Fruit fly (Drosophila melanogaster): Measurements from ENCODE around the gene CkIIalpha-i1.
A peak's percentile ranks its signal among the peaks of the same experiment; 100 is the strongest.

The CkIIalpha-i1 gene

DNA sequence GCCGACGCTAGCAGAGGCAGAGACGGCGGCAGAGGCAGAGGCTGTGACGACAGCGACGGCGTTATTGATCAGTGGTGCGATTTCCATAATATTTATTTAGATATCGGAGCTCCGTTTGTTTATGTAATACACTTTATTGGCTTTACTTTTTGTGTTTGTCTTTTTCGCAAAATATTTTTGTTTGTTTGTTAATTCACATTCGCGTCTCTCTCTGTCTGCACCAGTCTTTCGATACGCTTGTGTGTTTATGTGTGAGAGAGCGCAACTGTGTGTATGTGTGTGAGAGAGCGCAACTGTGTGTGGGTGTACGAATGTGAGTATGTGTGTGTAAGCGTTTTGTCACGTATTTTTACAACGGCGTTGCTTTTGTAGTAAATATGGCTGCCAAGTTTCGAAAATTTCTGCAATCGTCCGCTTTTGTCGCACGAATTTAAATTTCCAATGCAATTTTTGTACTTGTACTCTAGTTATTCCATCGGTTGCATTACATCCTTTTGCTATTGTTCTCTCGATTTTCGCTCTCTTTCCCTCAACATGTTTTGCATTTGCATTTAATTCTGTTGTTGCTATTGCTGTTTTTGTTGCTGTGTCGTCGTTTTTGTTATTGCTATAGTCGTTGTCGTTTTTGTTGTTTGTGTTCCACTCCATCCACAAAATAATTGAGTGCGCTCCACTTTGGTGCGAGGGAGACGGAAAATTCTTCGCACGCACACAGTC lies 8.9 kb downstream of the CkIIalpha-i1 start (continued):
- no peak for TF ChIP-seq CG11762 (GFP tag; optimal IDR thresholded peaks at IDR 0.05; ENCODE audit: insufficient read depth)
- TF ChIP-seq fd59A (GFP tag; optimal IDR thresholded peaks at IDR 0.05): no peak
- peak; percentile 37 for TF ChIP-seq fd85E (GFP tag; optimal IDR thresholded peaks at IDR 0.05)
- TF ChIP-seq Ets21C (GFP tag; optimal IDR thresholded peaks at IDR 0.05): no peak
- no peak for TF ChIP-seq Smox (GFP tag; optimal IDR thresholded peaks at IDR 0.05)
- no peak for TF ChIP-seq CG6808 (GFP tag; optimal IDR thresholded peaks at IDR 0.05)
- peak; percentile 94 for TF ChIP-seq vri (GFP tag; optimal IDR thresholded peaks at IDR 0.05)
- TF ChIP-seq CG9139 (GFP tag; optimal IDR thresholded peaks at IDR 0.05): peak; percentile 6
- peak; percentile 26 for TF ChIP-seq CG3919 (GFP tag; optimal IDR thresholded peaks at IDR 0.05)
- no peak for TF ChIP-seq CG34406 (GFP tag; optimal IDR thresholded peaks at IDR 0.05)
- TF ChIP-seq CG10669 (GFP tag; optimal IDR thresholded peaks at IDR 0.05): no peak
- TF ChIP-seq topi (GFP tag; optimal IDR thresholded peaks at IDR 0.05): peak; percentile 35
- no peak for TF ChIP-seq CG8319 (GFP tag; optimal IDR thresholded peaks at IDR 0.05)
- peak; percentile 10 to 51 for TF ChIP-seq ss (GFP tag; optimal IDR thresholded peaks at IDR 0.05)
- no peak for TF ChIP-seq CG4318 (GFP tag; optimal IDR thresholded peaks at IDR 0.05)
- peak; percentile 44 for TF ChIP-seq CG6792 (GFP tag; optimal IDR thresholded peaks at IDR 0.05)
- peak; percentile 78 for TF ChIP-seq CG6163 (GFP tag; IDR thresholded peaks at IDR 0.05)

DNA sequence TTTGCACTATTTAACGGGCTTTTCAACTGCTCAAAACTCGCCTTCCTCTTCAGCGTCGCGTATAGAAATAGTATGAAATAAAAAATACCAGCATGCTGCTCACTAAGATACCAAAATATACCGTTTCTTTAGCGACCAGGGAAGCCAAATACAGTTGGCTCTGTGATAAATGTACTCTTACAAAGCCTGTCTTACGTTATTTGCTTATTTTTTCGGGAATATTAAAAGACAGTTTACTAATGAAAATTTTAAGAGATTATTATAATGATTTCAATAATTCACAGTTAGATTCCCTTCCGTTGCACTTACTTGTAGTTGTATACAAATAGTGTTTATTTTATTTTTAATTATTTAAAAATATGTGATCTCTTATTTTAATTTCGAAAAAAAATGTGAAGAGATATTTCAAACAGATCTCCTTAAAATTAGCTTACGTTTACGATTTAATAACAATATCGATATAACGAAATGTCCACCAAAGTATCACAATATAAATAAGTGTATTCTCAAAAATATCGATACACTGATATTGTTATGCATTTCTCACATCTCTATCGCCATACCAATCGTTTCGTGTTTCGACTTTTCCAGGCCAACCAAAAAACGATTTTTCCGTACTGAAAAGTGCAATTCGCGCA lies 9.7 kb downstream of the CkIIalpha-i1 start, which contains the start of the genes DCP2 and dbo:
TSS of gene DCP2 (minus strand) at position 77 of the 638 bp plus-strand sequence.
TSS of gene dbo (plus strand) at position 542 of the 638 bp plus-strand sequence.
- TF ChIP-seq CG8319 (GFP tag; optimal IDR thresholded peaks at IDR 0.05) (no peak), Sox15 (GFP tag; optimal IDR thresholded peaks at IDR 0.05) (peak; percentile 47), Hr4 (GFP tag; optimal IDR thresholded peaks at IDR 0.05) (peak; percentile 79), Eip93F (GFP tag; optimal IDR thresholded peaks at IDR 0.05) (peak; percentile 43), cyc (GFP tag; optimal IDR thresholded peaks at IDR 0.05) (peak; percentile 44), salr (GFP tag; optimal IDR thresholded peaks at IDR 0.05) (peak in 1 of 2 experiments; percentile 54), CG3032 (tag; optimal IDR thresholded peaks at IDR 0.05) (peak; percentile 70), CG34406 (GFP tag; optimal IDR thresholded peaks at IDR 0.05) (peak; percentile 57), net (GFP tag; optimal IDR thresholded peaks at IDR 0.05) (peak; percentile 13), spab (GFP tag; optimal IDR thresholded peaks at IDR 0.05) (peak; percentile 4), Hr39 (GFP tag; optimal IDR thresholded peaks at IDR 0.05) (no peak), CG6808 (GFP tag; optimal IDR thresholded peaks at IDR 0.05) (no peak), Smox (GFP tag; optimal IDR thresholded peaks at IDR 0.05) (no peak), lz (GFP tag; optimal IDR thresholded peaks at IDR 0.05) (peak; percentile 59), CG15336 (GFP tag; IDR thresholded peaks at IDR 0.05) (peak; percentile 63), Blimp-1 (GFP tag; optimal IDR thresholded peaks at IDR 0.05) (no peak), OdsH (GFP tag; optimal IDR thresholded peaks at IDR 0.05) (peak; percentile 74), CG8119 (GFP tag; IDR thresholded peaks at IDR 0.05) (peak; percentile 61; the same call in 2 of the 3 replicates), Ets21C (GFP tag; optimal IDR thresholded peaks at IDR 0.05) (peak; percentile 53), CG10631 (GFP tag; optimal IDR thresholded peaks at IDR 0.05) (peak; percentile 73), CG16779 (tag; optimal IDR thresholded peaks at IDR 0.05) (no peak), acj6 (GFP tag; optimal IDR thresholded peaks at IDR 0.05) (peak; percentile 64), fkh (GFP tag; optimal IDR thresholded peaks at IDR 0.05) (no peak), Ets96B (tag; optimal IDR thresholded peaks at IDR 0.05) (peak; percentile 50), CG6792 (GFP tag; optimal IDR thresholded peaks at IDR 0.05) (no peak), CG1621 (tag; optimal IDR thresholded peaks at IDR 0.05) (no peak), CG8632 (GFP tag; optimal IDR thresholded peaks at IDR 0.05) (peak; percentile 63), ss (GFP tag; optimal IDR thresholded peaks at IDR 0.05) (peak in 1 of 2 experiments; percentile 28), CG7368 (GFP tag; optimal IDR thresholded peaks at IDR 0.05) (no peak), CG6276 (GFP tag; optimal IDR thresholded peaks at IDR 0.05) (no peak), CG4318 (GFP tag; optimal IDR thresholded peaks at IDR 0.05) (peak; percentile 49), Gug (GFP tag; IDR thresholded peaks at IDR 0.05) (peak; percentile 42; the same call in 1 of the 2 replicates), CG6854 (GFP tag; optimal IDR thresholded peaks at IDR 0.05) (no peak), CG10669 (GFP tag; optimal IDR thresholded peaks at IDR 0.05) (peak; percentile 26), topi (GFP tag; optimal IDR thresholded peaks at IDR 0.05) (peak; percentile 46), fd85E (GFP tag; optimal IDR thresholded peaks at IDR 0.05) (no peak), dsx (GFP tag; optimal IDR thresholded peaks at IDR 0.05; ENCODE audit: poor library complexity, severe bottlenecking) (no peak), Sox14 (GFP tag; optimal IDR thresholded peaks at IDR 0.05) (peak; percentile 50), CG3919 (GFP tag; optimal IDR thresholded peaks at IDR 0.05) (peak; percentile 57), vri (GFP tag; optimal IDR thresholded peaks at IDR 0.05) (no peak), Hr38 (GFP tag; optimal IDR thresholded peaks at IDR 0.05) (no peak)

All from whole organism, prepupa.